Worm (Caenorhabditis elegans): ENCODE results near the gene grl-11.
A peak's percentile ranks its signal among the peaks of the same experiment; 100 is the strongest.

grl-11 gene

DNA sequence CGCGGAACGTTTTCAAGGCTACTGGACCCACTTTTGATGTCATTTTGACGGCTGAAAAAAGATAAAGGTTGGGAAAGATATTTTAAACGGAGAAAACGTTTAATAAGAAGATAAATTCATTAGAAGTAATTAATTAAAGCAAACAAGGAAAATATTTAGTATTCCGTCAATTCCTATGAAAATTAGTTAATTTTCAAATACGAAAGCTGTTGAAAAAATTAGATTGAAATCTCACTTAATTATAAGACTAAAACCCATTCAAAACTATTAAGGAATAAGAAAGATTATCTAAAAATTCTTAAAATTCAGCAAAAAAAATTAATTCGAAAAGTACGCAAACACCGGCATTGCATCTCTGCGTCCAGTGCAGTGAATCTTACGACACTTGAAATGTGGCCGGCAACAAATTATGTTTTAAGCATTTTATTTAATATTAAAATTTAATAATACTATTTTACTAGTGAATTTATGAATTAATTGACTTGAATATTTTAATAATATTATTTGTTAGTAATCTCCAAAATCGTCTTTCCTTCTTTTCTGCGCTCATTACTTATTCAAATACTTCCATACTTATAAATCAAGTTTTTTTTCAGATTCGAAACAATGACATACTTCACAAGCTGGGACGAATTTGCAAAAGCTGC lies 26.7 kb upstream of the grl-11 start, which contains the start of the genes ZK512.2 and ZK512.4 (continued):
- TF ChIP-seq nhr-11 (tag; optimal IDR thresholded peaks at IDR 0.05): no peak
- no peak for TF ChIP-seq egl-13 (tag; optimal IDR thresholded peaks at IDR 0.05)
- TF ChIP-seq alr-1 (tag; optimal IDR thresholded peaks at IDR 0.05; ENCODE audit: borderline replicate concordance): no peak
- TF ChIP-seq irx-1 (tag; optimal IDR thresholded peaks at IDR 0.05): no peak
- TF ChIP-seq mef-2 (tag; optimal IDR thresholded peaks at IDR 0.05): no peak
- TF ChIP-seq pag-3 (tag; optimal IDR thresholded peaks at IDR 0.05; ENCODE audit: borderline replicate concordance, insufficient read depth): no peak
- TF ChIP-seq ceh-63 (GFP tag; optimal IDR thresholded peaks at IDR 0.05): no peak
- no peak for TF ChIP-seq vab-15 (tag; optimal IDR thresholded peaks at IDR 0.05)
- no peak for TF ChIP-seq lir-3 (tag; optimal IDR thresholded peaks at IDR 0.05; ENCODE audit: poor library complexity)
- no peak for TF ChIP-seq unc-130 (tag; optimal IDR thresholded peaks at IDR 0.05)
- no peak for TF ChIP-seq isw-1 (GFP tag; IDR thresholded peaks at IDR 0.05)
- no peak for TF ChIP-seq ztf-4 (tag; optimal IDR thresholded peaks at IDR 0.05)
- TF ChIP-seq rnt-1 (tag; optimal IDR thresholded peaks at IDR 0.05): peak; percentile 3
- no peak for TF ChIP-seq hlh-4 (tag; optimal IDR thresholded peaks at IDR 0.05)
- TF ChIP-seq pqm-1 (tag; optimal IDR thresholded peaks at IDR 0.05): no peak
- TF ChIP-seq nhr-77 (tag; optimal IDR thresholded peaks at IDR 0.05): no peak
- TF ChIP-seq dpl-1 (GFP tag; optimal IDR thresholded peaks at IDR 0.05): peak; percentile 14 to 58 (median 30)
- TF ChIP-seq F16B12.6 (tag; optimal IDR thresholded peaks at IDR 0.05): peak; percentile 80
- no peak for TF ChIP-seq jun-1 (tag; optimal IDR thresholded peaks at IDR 0.05)
- TF ChIP-seq mdl-1 (tag; optimal IDR thresholded peaks at IDR 0.05): no peak
- no peak for TF ChIP-seq nhr-237 (tag; optimal IDR thresholded peaks at IDR 0.05)
- no peak for TF ChIP-seq fkh-10 (GFP tag; optimal IDR thresholded peaks at IDR 0.05)
- peak; percentile 23 for TF ChIP-seq nhr-71 (tag; optimal IDR thresholded peaks at IDR 0.05)
- no peak for TF ChIP-seq hlh-17 (GFP tag; optimal IDR thresholded peaks at IDR 0.05; ENCODE audit: borderline replicate concordance)
- no peak for TF ChIP-seq C34B4.2 (tag; optimal IDR thresholded peaks at IDR 0.05)
- TF ChIP-seq egl-27 (tag; optimal IDR thresholded peaks at IDR 0.05): no peak
- TF ChIP-seq zip-4 (GFP tag; optimal IDR thresholded peaks at IDR 0.05): no peak
- no peak for TF ChIP-seq sptf-1 (tag; optimal IDR thresholded peaks at IDR 0.05)
- peak; percentile 56 for TF ChIP-seq mep-1 (tag; optimal IDR thresholded peaks at IDR 0.05)
- no peak for TF ChIP-seq elt-2 (tag; optimal IDR thresholded peaks at IDR 0.05)
- no peak for TF ChIP-seq nhr-20 (tag; optimal IDR thresholded peaks at IDR 0.05)
- TF ChIP-seq efl-3 (GFP tag; optimal IDR thresholded peaks at IDR 0.05): no peak
- no peak for TF ChIP-seq ets-5 (GFP tag; IDR thresholded peaks at IDR 0.05)
- TF ChIP-seq aha-1 (tag; optimal IDR thresholded peaks at IDR 0.05): no peak
- TF ChIP-seq lin-14 (GFP tag; optimal IDR thresholded peaks at IDR 0.05): no peak
- no peak for TF ChIP-seq nhr-19 (GFP tag; conservative IDR thresholded peaks at IDR 0.05)
- no peak for TF ChIP-seq ces-1 (GFP tag; optimal IDR thresholded peaks at IDR 0.05)
- no peak for TF ChIP-seq ceh-88 (GFP tag; IDR thresholded peaks at IDR 0.05)
- TF ChIP-seq xbp-1 (tag; optimal IDR thresholded peaks at IDR 0.05): no peak
- no peak for TF ChIP-seq sup-37 (GFP tag; optimal IDR thresholded peaks at IDR 0.05)
- peak; percentile 42 to 51 for TF ChIP-seq lsy-2 (tag; optimal IDR thresholded peaks at IDR 0.05)
- TF ChIP-seq nhr-12 (tag; optimal IDR thresholded peaks at IDR 0.05): no peak
- TF ChIP-seq ceh-90 (tag; optimal IDR thresholded peaks at IDR 0.05): no peak
- no peak for TF ChIP-seq nhr-84 (tag; optimal IDR thresholded peaks at IDR 0.05)
- no peak for TF ChIP-seq snpc-4 (tag; optimal IDR thresholded peaks at IDR 0.05)
- no peak for TF ChIP-seq pax-3 (tag; optimal IDR thresholded peaks at IDR 0.05)
- TF ChIP-seq unc-86 (tag; optimal IDR thresholded peaks at IDR 0.05): no peak
- TF ChIP-seq nhr-90 (tag; optimal IDR thresholded peaks at IDR 0.05; ENCODE audit: poor library complexity): no peak
- no peak for TF ChIP-seq fkh-8 (tag; optimal IDR thresholded peaks at IDR 0.05)
- TF ChIP-seq swsn-7 (tag; optimal IDR thresholded peaks at IDR 0.05): peak; percentile 3
- no peak for TF ChIP-seq grh-1 (GFP tag; IDR thresholded peaks at IDR 0.05)
- TF ChIP-seq lin-39 (tag; optimal IDR thresholded peaks at IDR 0.05): no peak
